Worm (Caenorhabditis elegans) whole organism, L1 larva: ENCODE data around the gene F15A8.1.

Experiments
- C04F5.9 ChIP-seq: sonication (generic microtip); optimal IDR thresholded peaks from 2 replicates; lab custom pipeline; 2016; ENCODE audit warnings: missing genetic modification characterization, missing compliant biosample characterization
- C16A3.4 ChIP-seq: fragments of 150-350 bp; optimal IDR thresholded peaks from 2 replicates; lab custom pipeline; 2014; ENCODE audit warnings: missing biosample characterization, missing genetic modification characterization
- F16B12.6 ChIP-seq: fragments of 150-350 bp; optimal IDR thresholded peaks from 2 replicates; lab custom pipeline; 2014; ENCODE audit warnings: missing biosample characterization, missing genetic modification characterization
- ama-1 ChIP-seq: fragments of 150-350 bp; optimal IDR thresholded peaks from 2 replicates; lab custom pipeline; 2014
- ceh-63 ChIP-seq: fragments of 200-800 bp; sonication (Bioruptor generic); optimal IDR thresholded peaks from 2 replicates; lab custom pipeline; 2018; ENCODE audit warnings: mild to moderate bottlenecking, missing genetic modification characterization, missing compliant biosample characterization
- efl-1 ChIP-seq, 4 experiments: fragments of 150-350 bp; optimal IDR thresholded peaks in 3 of 4; peaks in 1 of 4; 1 replicate in 1 of 4; 2 replicates in 3 of 4; lab custom pipeline; 2014; ENCODE audit warnings: missing biosample characterization in 2 of 4, missing genetic modification characterization in 2 of 4, missing genetic modification reagents in 2 of 4
- efl-3 ChIP-seq: fragments of 200-800 bp; sonication (Bioruptor generic); optimal IDR thresholded peaks from 2 replicates; lab custom pipeline; 2018; ENCODE audit warnings: mild to moderate bottlenecking, missing genetic modification characterization, missing compliant biosample characterization
- elt-3 ChIP-seq, 6 experiments: fragments of 150-350 bp in 1 of 6; sonication (generic microtip); optimal IDR thresholded peaks; 2 replicates each; lab custom pipeline; 2017 to 2018; ENCODE audit warnings: missing biosample characterization in 6 of 6, missing genetic modification characterization in 6 of 6, inconsistent platforms in 1 of 6
- fkh-10 ChIP-seq: sonication (generic microtip); optimal IDR thresholded peaks from 2 replicates; lab custom pipeline; 2017; ENCODE audit warnings: missing biosample characterization, missing genetic modification reagents, missing genetic modification characterization
- fkh-8 ChIP-seq: sonication (generic microtip); optimal IDR thresholded peaks from 2 replicates; lab custom pipeline; 2016; ENCODE audit warnings: mild to moderate bottlenecking, missing genetic modification characterization, missing compliant biosample characterization
- fos-1 ChIP-seq: fragments of 150-350 bp; optimal IDR thresholded peaks from 2 replicates; lab custom pipeline; 2014; ENCODE audit warnings: missing biosample characterization, missing genetic modification characterization
- grh-1 ChIP-seq: fragments of 200-800 bp; sonication (Bioruptor generic); IDR thresholded peaks from 2 replicates; pipeline ENCODE4 v1.3.6; 2022; ENCODE audit warnings: missing genetic modification reagents, missing genetic modification characterization, missing compliant biosample characterization
- hlh-4 ChIP-seq: sonication (generic microtip); optimal IDR thresholded peaks from 2 replicates; lab custom pipeline; 2016; ENCODE audit warnings: mild to moderate bottlenecking, missing genetic modification characterization, missing compliant biosample characterization
- lin-14 ChIP-seq: fragments of 200-800 bp; sonication (Bioruptor generic); optimal IDR thresholded peaks from 2 replicates; lab custom pipeline; 2018; ENCODE audit warnings: mild to moderate bottlenecking, missing genetic modification characterization, moderate library complexity, missing compliant biosample characterization
- lin-15B ChIP-seq: fragments of 150-350 bp; sonication (generic microtip); optimal IDR thresholded peaks from 3 replicates; lab custom pipeline; 2014; ENCODE audit warnings: missing biosample characterization, missing genetic modification characterization
- mab-9 ChIP-seq: fragments of 200-800 bp; sonication (Bioruptor generic); IDR thresholded peaks from 2 replicates; pipeline ENCODE4 v1.3.6; 2022; ENCODE audit warnings: missing genetic modification reagents, missing genetic modification characterization, missing compliant biosample characterization
- mep-1 ChIP-seq: fragments of 150-350 bp; optimal IDR thresholded peaks from 2 replicates; lab custom pipeline; 2014; ENCODE audit warnings: missing biosample characterization, missing genetic modification characterization
- nhr-12 ChIP-seq: sonication (generic microtip); optimal IDR thresholded peaks from 2 replicates; lab custom pipeline; 2017; ENCODE audit warnings: missing biosample characterization, missing genetic modification characterization
- nhr-19 ChIP-seq: fragments of 200-800 bp; sonication (Bioruptor generic); conservative IDR thresholded peaks from 2 replicates; pipeline ENCODE4 v1.3.6; 2022; ENCODE audit warnings: missing genetic modification characterization, missing compliant biosample characterization
- nhr-28 ChIP-seq: fragments of 150-350 bp; optimal IDR thresholded peaks from 2 replicates; lab custom pipeline; 2014; ENCODE audit warnings: missing biosample characterization, missing genetic modification characterization
- nhr-47 ChIP-seq: sonication (generic microtip); optimal IDR thresholded peaks from 2 replicates; lab custom pipeline; 2016; ENCODE audit warnings: mild to moderate bottlenecking, missing genetic modification characterization, moderate library complexity, missing compliant biosample characterization
- nhr-77 ChIP-seq: fragments of 150-350 bp; optimal IDR thresholded peaks from 2 replicates; lab custom pipeline; 2014; ENCODE audit warnings: missing biosample characterization, missing genetic modification characterization
- nhr-84 ChIP-seq: sonication (generic microtip); optimal IDR thresholded peaks from 2 replicates; lab custom pipeline; 2017; ENCODE audit warnings: missing biosample characterization, missing genetic modification characterization
- pag-3 ChIP-seq: sonication (generic microtip); optimal IDR thresholded peaks from 2 replicates; lab custom pipeline; 2017; ENCODE audit warnings: missing genetic modification characterization, mild to moderate bottlenecking, missing compliant biosample characterization, antibody characterized with exemption, borderline replicate concordance; ENCODE audit not compliant: insufficient read depth
- pqm-1 ChIP-seq: sonication (generic microtip); optimal IDR thresholded peaks from 3 replicates; lab custom pipeline; 2017; ENCODE audit warnings: missing biosample characterization, missing genetic modification characterization
- rnt-1 ChIP-seq: sonication (generic microtip); optimal IDR thresholded peaks from 2 replicates; lab custom pipeline; 2016; ENCODE audit warnings: mild to moderate bottlenecking, missing genetic modification characterization, moderate library complexity, missing compliant biosample characterization
- skn-1 ChIP-seq: fragments of 150-350 bp; optimal IDR thresholded peaks from 2 replicates; lab custom pipeline; 2014; ENCODE audit warnings: missing biosample characterization, missing genetic modification characterization
- snu-23 ChIP-seq: sonication (generic microtip); optimal IDR thresholded peaks from 2 replicates; lab custom pipeline; 2016; ENCODE audit warnings: missing genetic modification characterization, missing compliant biosample characterization
- tlp-1 ChIP-seq: fragments of 150-350 bp; optimal IDR thresholded peaks from 2 replicates; lab custom pipeline; 2014; ENCODE audit warnings: missing biosample characterization, missing genetic modification characterization
- unc-130 ChIP-seq: fragments of 150-350 bp; optimal IDR thresholded peaks from 2 replicates; lab custom pipeline; 2017; ENCODE audit warnings: missing biosample characterization, missing genetic modification characterization, inconsistent platforms
- unc-98 ChIP-seq: fragments of 200-800 bp; sonication (Bioruptor generic); IDR thresholded peaks from 2 replicates; pipeline ENCODE4 v1.3.6; 2022; ENCODE audit warnings: missing genetic modification characterization, missing compliant biosample characterization
- vab-15 ChIP-seq: sonication (generic microtip); optimal IDR thresholded peaks from 2 replicates; lab custom pipeline; 2017; ENCODE audit warnings: missing genotype, mild to moderate bottlenecking, missing genetic modification characterization, missing compliant biosample characterization
- xbp-1 ChIP-seq: sonication (generic microtip); optimal IDR thresholded peaks from 2 replicates; lab custom pipeline; 2016; ENCODE audit warnings: missing genetic modification characterization, missing compliant biosample characterization
- ztf-11 ChIP-seq, 2 experiments: sonication (generic microtip); optimal IDR thresholded peaks; 2 replicates each; lab custom pipeline; 2016 to 2017; ENCODE audit warnings: missing genetic modification characterization in 2 of 2, missing biosample characterization in 1 of 2, missing compliant biosample characterization in 1 of 2

Gene F15A8.1

ce11 chrX:4397460-4397859, 43.3 kb upstream of the F15A8.1 start:
- TF ChIP-seq lin-14 (GFP tag; lab: Kevin White, UChicago), result peak; percentile 28
- peak; percentile 55 for TF ChIP-seq fkh-10 (GFP tag; lab: Kevin White, UChicago)
- no peak for TF ChIP-seq unc-98 (GFP tag; lab: Robert Waterston, UW)
- no peak for TF ChIP-seq nhr-84 (tag; lab: Kevin White, UChicago)
- TF ChIP-seq rnt-1 (tag; lab: Kevin White, UChicago), result no peak
- no peak for TF ChIP-seq grh-1 (GFP tag; lab: Robert Waterston, UW)

- TF ChIP-seq ceh-63 (GFP tag; lab: Kevin White, UChicago) (no peak), nhr-19 (GFP tag; lab: Robert Waterston, UW) (no peak), nhr-77 (tag; lab: Kevin White, UChicago) (no peak), elt-3 (tag; optimal IDR thresholded peaks at IDR 0.05; lab: Kevin White, UChicago) (no peak), fkh-8 (no peak), nhr-47 (tag; lab: Kevin White, UChicago) (no peak), fos-1 (tag; lab: Kevin White, UChicago) (no peak), vab-15 (tag; lab: Kevin White, UChicago) (no peak), unc-98 (GFP tag; lab: Robert Waterston, UW) (no peak), fkh-10 (GFP tag; lab: Kevin White, UChicago) (no peak), rnt-1 (tag; lab: Kevin White, UChicago) (no peak), hlh-4 (no peak), C04F5.9 (tag; lab: Kevin White, UChicago) (no peak), F16B12.6 (tag; lab: Kevin White, UChicago) (no peak), nhr-12 (tag; lab: Kevin White, UChicago) (no peak), mab-9 (GFP tag; lab: Robert Waterston, UW) (no peak), ztf-11 (tag; optimal IDR thresholded peaks at IDR 0.05; lab: Kevin White, UChicago) (no peak)
These were observed 40.4 kb upstream of the F15A8.1 start for ce11 chrX:4400296-4400695.

- TF ChIP-seq pqm-1 (no peak), skn-1 (no peak), nhr-28 (tag; lab: Kevin White, UChicago) (no peak), tlp-1 (no peak), ceh-63 (GFP tag; lab: Kevin White, UChicago) (no peak), hlh-4 (no peak), pag-3 (tag; lab: Kevin White, UChicago) (no peak), mep-1 (tag; lab: Kevin White, UChicago) (no peak), snu-23 (GFP tag; lab: Kevin White, UChicago) (no peak)
- TF ChIP-seq, all 84 proteins: peak for 0
These were observed 37.9 kb upstream of the F15A8.1 start, which contains the start of gene D1079.1 for ce11 chrX:4402854-4403253. D1079.1 (plus strand) TSS chrX:4403154.

ce11 chrX:4404717-4405116, 36.0 kb upstream of the F15A8.1 start:
- TF ChIP-seq mep-1 (tag; lab: Kevin White, UChicago) (no peak), unc-130 (tag; lab: Kevin White, UChicago) (no peak), ama-1 (lab: Kevin White, UChicago) (no peak), lin-15B (no peak), efl-3 (GFP tag; lab: Kevin White, UChicago) (no peak), C16A3.4 (tag; lab: Kevin White, UChicago) (no peak), vab-15 (tag; lab: Kevin White, UChicago) (no peak), lin-14 (GFP tag; lab: Kevin White, UChicago) (peak; percentile 24), tlp-1 (no peak), unc-98 (GFP tag; lab: Robert Waterston, UW) (no peak), nhr-84 (tag; lab: Kevin White, UChicago) (no peak), efl-1 (optimal IDR thresholded peaks at IDR 0.05; lab: Kevin White, UChicago) (no peak), efl-1 (GFP tag; optimal IDR thresholded peaks at IDR 0.05 in 1 of 2; lab: Kevin White, UChicago) (peak in 1 of 2 experiments; percentile 30), xbp-1 (tag; lab: Kevin White, UChicago) (no peak)
- TF ChIP-seq, all 84 proteins: peak for 2
